Worm (Caenorhabditis elegans) whole organism, L1 larva: ENCODE data around the gene rpm-1.
A peak's percentile ranks its signal among the peaks of the same experiment; 100 is the strongest.

ENCODE experiments used
- blmp-1 ChIP-seq: fragments of 150-350 bp; optimal IDR thresholded peaks from 2 replicates; lab custom pipeline; 2014; ENCODE audit warnings: missing biosample characterization, missing genetic modification characterization
- ceh-63 ChIP-seq: fragments of 200-800 bp; sonication (Bioruptor generic); optimal IDR thresholded peaks from 2 replicates; lab custom pipeline; 2018; ENCODE audit warnings: mild to moderate bottlenecking, missing genetic modification characterization, missing compliant biosample characterization
- ceh-8 ChIP-seq: fragments of 200-800 bp; sonication (Bioruptor generic); optimal IDR thresholded peaks from 2 replicates; lab custom pipeline; 2018; ENCODE audit warnings: mild to moderate bottlenecking, missing genetic modification characterization, moderate library complexity, missing compliant biosample characterization
- ces-1 ChIP-seq: fragments of 150-350 bp; optimal IDR thresholded peaks from 2 replicates; lab custom pipeline; 2014; ENCODE audit warnings: missing biosample characterization, missing genetic modification reagents, missing genetic modification characterization
- dpl-1 ChIP-seq, 3 experiments: fragments of 150-350 bp in 2 of 3; sonication (generic microtip) in 1 of 3; optimal IDR thresholded peaks; 2 replicates each; lab custom pipeline; 2014 to 2017; ENCODE audit warnings: missing biosample characterization in 3 of 3, missing genetic modification characterization in 3 of 3, missing genetic modification reagents in 3 of 3
- efl-1 ChIP-seq, 4 experiments: fragments of 150-350 bp; optimal IDR thresholded peaks in 3 of 4; peaks in 1 of 4; 1 replicate in 1 of 4; 2 replicates in 3 of 4; lab custom pipeline; 2014; ENCODE audit warnings: missing biosample characterization in 2 of 4, missing genetic modification characterization in 2 of 4, missing genetic modification reagents in 2 of 4
- efl-3 ChIP-seq: fragments of 200-800 bp; sonication (Bioruptor generic); optimal IDR thresholded peaks from 2 replicates; lab custom pipeline; 2018; ENCODE audit warnings: mild to moderate bottlenecking, missing genetic modification characterization, missing compliant biosample characterization
- egl-27 ChIP-seq, 2 experiments: fragments of 150-350 bp in 1 of 2; sonication (generic microtip); optimal IDR thresholded peaks; 3 replicates each; lab custom pipeline; 2017 to 2018; ENCODE audit warnings: missing biosample characterization in 2 of 2, missing genetic modification characterization in 2 of 2, missing genetic modification reagents in 2 of 2
- elt-2 ChIP-seq: sonication (generic microtip); optimal IDR thresholded peaks from 2 replicates; lab custom pipeline; 2016; ENCODE audit warnings: missing genetic modification characterization, mild to moderate bottlenecking, inconsistent platforms, missing compliant biosample characterization, missing genetic modification reagents
- grh-1 ChIP-seq: fragments of 200-800 bp; sonication (Bioruptor generic); IDR thresholded peaks from 2 replicates; pipeline ENCODE4 v1.3.6; 2022; ENCODE audit warnings: missing genetic modification reagents, missing genetic modification characterization, missing compliant biosample characterization
- hlh-17 ChIP-seq: fragments of 200-800 bp; sonication (Bioruptor generic); optimal IDR thresholded peaks from 2 replicates; lab custom pipeline; 2018; ENCODE audit warnings: missing genetic modification characterization, mild to moderate bottlenecking, missing compliant biosample characterization, moderate library complexity, borderline replicate concordance
- irx-1 ChIP-seq: sonication (generic microtip); optimal IDR thresholded peaks from 2 replicates; lab custom pipeline; 2016; ENCODE audit warnings: missing genetic modification characterization, missing compliant biosample characterization
- isw-1 ChIP-seq: fragments of 200-800 bp; sonication (Bioruptor generic); IDR thresholded peaks from 2 replicates; pipeline ENCODE4 v1.3.6; 2022; ENCODE audit warnings: missing genetic modification characterization, missing compliant biosample characterization
- jun-1 ChIP-seq: fragments of 150-350 bp; optimal IDR thresholded peaks from 2 replicates; lab custom pipeline; 2014; ENCODE audit warnings: missing biosample characterization, missing genetic modification reagents, missing genetic modification characterization
- lin-14 ChIP-seq: fragments of 200-800 bp; sonication (Bioruptor generic); optimal IDR thresholded peaks from 2 replicates; lab custom pipeline; 2018; ENCODE audit warnings: mild to moderate bottlenecking, missing genetic modification characterization, moderate library complexity, missing compliant biosample characterization
- lin-35 ChIP-seq, 2 experiments: fragments of 150-350 bp; optimal IDR thresholded peaks; 2 replicates each; lab custom pipeline; 2014; ENCODE audit warnings: missing biosample characterization in 2 of 2, missing genetic modification characterization in 2 of 2, missing genetic modification reagents in 2 of 2
- lin-39 ChIP-seq: fragments of 150-350 bp; optimal IDR thresholded peaks from 2 replicates; lab custom pipeline; 2014; ENCODE audit warnings: missing biosample characterization, missing genetic modification reagents, missing genetic modification characterization
- lsy-2 ChIP-seq, 2 experiments: fragments of 150-350 bp; optimal IDR thresholded peaks; 2 replicates each; lab custom pipeline; 2014; ENCODE audit warnings: missing biosample characterization in 2 of 2, missing genetic modification characterization in 2 of 2
- mdl-1 ChIP-seq, 2 experiments: fragments of 150-350 bp; optimal IDR thresholded peaks; 2 replicates each; lab custom pipeline; 2014 to 2017; ENCODE audit warnings: missing biosample characterization in 2 of 2, missing genetic modification characterization in 2 of 2, inconsistent platforms in 1 of 2
- mep-1 ChIP-seq: fragments of 150-350 bp; optimal IDR thresholded peaks from 2 replicates; lab custom pipeline; 2014; ENCODE audit warnings: missing biosample characterization, missing genetic modification characterization
- nhr-19 ChIP-seq: fragments of 200-800 bp; sonication (Bioruptor generic); conservative IDR thresholded peaks from 2 replicates; pipeline ENCODE4 v1.3.6; 2022; ENCODE audit warnings: missing genetic modification characterization, missing compliant biosample characterization
- nhr-20 ChIP-seq: sonication (generic microtip); optimal IDR thresholded peaks from 2 replicates; lab custom pipeline; 2016; ENCODE audit warnings: mild to moderate bottlenecking, missing genetic modification characterization, missing compliant biosample characterization
- nhr-47 ChIP-seq: sonication (generic microtip); optimal IDR thresholded peaks from 2 replicates; lab custom pipeline; 2016; ENCODE audit warnings: mild to moderate bottlenecking, missing genetic modification characterization, moderate library complexity, missing compliant biosample characterization
- nhr-71 ChIP-seq: sonication (generic microtip); optimal IDR thresholded peaks from 2 replicates; lab custom pipeline; 2016; ENCODE audit warnings: mild to moderate bottlenecking, missing genetic modification characterization, moderate library complexity, missing compliant biosample characterization
- nhr-77 ChIP-seq: fragments of 150-350 bp; optimal IDR thresholded peaks from 2 replicates; lab custom pipeline; 2014; ENCODE audit warnings: missing biosample characterization, missing genetic modification characterization
- pag-3 ChIP-seq: sonication (generic microtip); optimal IDR thresholded peaks from 2 replicates; lab custom pipeline; 2017; ENCODE audit warnings: missing genetic modification characterization, mild to moderate bottlenecking, missing compliant biosample characterization, antibody characterized with exemption, borderline replicate concordance; ENCODE audit not compliant: insufficient read depth
- pax-3 ChIP-seq: fragments of 200-800 bp; sonication (Bioruptor generic); optimal IDR thresholded peaks from 2 replicates; lab custom pipeline; 2018; ENCODE audit warnings: mild to moderate bottlenecking, missing genetic modification characterization, moderate library complexity, missing compliant biosample characterization
- pqm-1 ChIP-seq: sonication (generic microtip); optimal IDR thresholded peaks from 3 replicates; lab custom pipeline; 2017; ENCODE audit warnings: missing biosample characterization, missing genetic modification characterization
- sox-4 ChIP-seq: sonication (generic microtip); optimal IDR thresholded peaks from 2 replicates; lab custom pipeline; 2016; ENCODE audit warnings: missing genetic modification characterization, missing compliant biosample characterization
- sup-37 ChIP-seq: fragments of 200-800 bp; sonication (Bioruptor generic); optimal IDR thresholded peaks from 2 replicates; lab custom pipeline; 2018; ENCODE audit warnings: mild to moderate bottlenecking, missing genetic modification characterization, missing compliant biosample characterization
- tlp-1 ChIP-seq: fragments of 150-350 bp; optimal IDR thresholded peaks from 2 replicates; lab custom pipeline; 2014; ENCODE audit warnings: missing biosample characterization, missing genetic modification characterization
- unc-30 ChIP-seq: sonication (generic microtip); optimal IDR thresholded peaks from 2 replicates; lab custom pipeline; 2017; ENCODE audit warnings: missing biosample characterization, missing genetic modification characterization
- vab-15 ChIP-seq: sonication (generic microtip); optimal IDR thresholded peaks from 2 replicates; lab custom pipeline; 2017; ENCODE audit warnings: missing genotype, mild to moderate bottlenecking, missing genetic modification characterization, missing compliant biosample characterization
- zip-4 ChIP-seq: fragments of 200-800 bp; sonication (Bioruptor generic); optimal IDR thresholded peaks from 2 replicates; lab custom pipeline; 2018; ENCODE audit warnings: mild to moderate bottlenecking, missing genetic modification characterization, moderate library complexity, missing compliant biosample characterization

The rpm-1 gene

DNA sequence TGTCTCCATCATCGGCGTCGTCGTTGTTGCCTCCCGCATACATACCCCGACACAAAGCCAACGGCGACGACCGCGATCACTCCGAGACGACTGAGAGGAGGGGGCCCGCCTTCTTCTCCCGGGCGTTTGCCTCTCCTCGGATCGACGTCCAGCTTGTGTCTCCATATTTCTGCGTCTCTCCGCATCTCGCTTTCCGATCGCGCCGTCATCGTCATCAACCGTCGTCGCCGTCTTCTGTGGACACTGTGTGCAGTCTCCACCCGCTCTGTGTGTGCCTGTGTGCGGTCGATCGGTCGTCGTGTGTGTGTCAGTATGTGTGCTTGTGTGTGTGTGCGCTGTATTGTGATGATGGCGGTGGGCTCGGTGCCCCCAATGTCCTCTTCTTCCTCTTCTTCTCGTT, 34.2 kb downstream of the rpm-1 start (continued):
- no peak; the same call in 1 of the 2 replicates for TF ChIP-seq nhr-19 (GFP tag; lab: Robert Waterston, UW)

DNA sequence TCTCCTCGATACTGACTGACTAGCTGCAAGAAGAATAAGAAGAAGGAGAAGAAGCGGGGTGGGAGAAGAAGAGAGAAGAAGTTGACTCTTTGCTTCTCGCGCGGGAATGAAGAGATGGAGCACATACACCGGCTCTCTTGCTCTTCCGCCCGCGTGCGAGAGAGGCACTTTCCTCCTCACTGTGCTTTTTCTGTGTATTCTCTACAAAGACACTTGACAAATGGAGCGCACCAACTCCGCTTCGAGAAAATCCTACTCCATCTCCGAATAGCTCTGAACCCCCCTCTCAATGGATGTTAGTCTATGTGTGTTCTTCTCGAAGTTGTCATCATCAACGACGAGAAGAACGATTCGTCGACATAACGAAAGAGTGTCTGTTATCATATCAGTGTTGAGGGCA, 35.3 kb downstream of the rpm-1 start:
- no peak for TF ChIP-seq sup-37 (GFP tag; lab: Kevin White, UChicago)
- TF ChIP-seq nhr-77 (tag; lab: Kevin White, UChicago) = peak; percentile 4

DNA sequence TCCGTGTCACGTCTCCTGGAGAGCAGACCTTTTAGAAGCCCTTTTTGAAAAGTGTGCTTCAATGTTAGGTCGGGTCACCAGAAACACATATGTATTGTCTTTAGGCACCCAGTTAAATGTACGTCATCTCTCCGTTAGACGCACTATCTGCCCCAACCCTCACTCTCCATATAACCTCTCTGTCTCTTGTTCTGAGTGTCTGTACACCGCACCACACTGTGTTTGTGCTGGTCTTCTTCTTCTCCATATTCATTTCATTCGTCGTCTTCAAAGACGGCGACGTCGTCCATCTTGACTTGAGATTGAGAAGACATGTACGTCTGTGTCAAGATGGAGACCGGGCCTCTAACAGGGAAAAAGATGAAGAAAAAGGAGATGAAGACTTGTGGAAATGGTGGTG, 37.6 kb downstream of the rpm-1 start:
- TF ChIP-seq lin-35 (GFP tag; optimal IDR thresholded peaks at IDR 0.05; lab: Kevin White, UChicago) (no peak), nhr-47 (tag; lab: Kevin White, UChicago) (no peak), ceh-8 (GFP tag; lab: Kevin White, UChicago) (no peak), irx-1 (tag; lab: Kevin White, UChicago) (no peak), efl-3 (GFP tag; lab: Kevin White, UChicago) (no peak), lin-14 (peak; percentile 13), tlp-1 (no peak), nhr-20 (tag; lab: Kevin White, UChicago) (peak; percentile 1), lsy-2 (tag; optimal IDR thresholded peaks at IDR 0.05; lab: Kevin White, UChicago) (no peak), mep-1 (peak; percentile 39), blmp-1 (tag; lab: Kevin White, UChicago) (no peak)

DNA sequence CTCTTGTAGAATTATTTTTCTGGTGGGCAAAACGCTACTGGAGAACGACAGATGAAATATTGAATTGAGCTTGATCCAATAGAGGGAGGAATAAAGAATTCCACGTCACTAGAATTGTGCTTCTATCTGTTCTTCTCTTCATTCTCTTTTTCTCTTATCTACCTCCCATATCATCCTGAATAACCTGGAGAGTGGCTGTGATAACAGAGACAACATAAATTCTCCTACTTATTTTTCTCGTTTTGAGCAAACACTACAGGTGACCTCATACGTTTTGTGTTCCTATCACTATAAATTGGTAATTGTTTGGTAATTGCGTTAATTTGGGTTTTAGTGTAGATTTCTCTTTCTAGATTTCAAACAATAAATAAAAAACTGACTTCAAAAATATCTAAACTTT, 38.6 kb downstream of the rpm-1 start:
- no peak for TF ChIP-seq hlh-17
- TF ChIP-seq nhr-47 (tag; lab: Kevin White, UChicago) = no peak
- TF ChIP-seq dpl-1 (GFP tag; optimal IDR thresholded peaks at IDR 0.05; lab: Kevin White, UChicago) = no peak
- no peak for TF ChIP-seq unc-30 (tag; lab: Kevin White, UChicago)
- TF ChIP-seq elt-2 (tag; lab: Kevin White, UChicago) = peak; percentile 17
- no peak for TF ChIP-seq ceh-63
- TF ChIP-seq lin-39 (tag; lab: Kevin White, UChicago) = no peak
- no peak for TF ChIP-seq pag-3 (tag; lab: Kevin White, UChicago)
- no peak for TF ChIP-seq sup-37 (GFP tag; lab: Kevin White, UChicago)
- TF ChIP-seq sox-4 (tag; lab: Kevin White, UChicago) = no peak
- TF ChIP-seq pax-3 (tag; lab: Kevin White, UChicago) = no peak
- no peak for TF ChIP-seq egl-27 (tag; optimal IDR thresholded peaks at IDR 0.05; lab: Kevin White, UChicago)
- TF ChIP-seq pqm-1 (tag; lab: Kevin White, UChicago) = peak; percentile 63
- no peak for TF ChIP-seq mdl-1 (tag; optimal IDR thresholded peaks at IDR 0.05; lab: Kevin White, UChicago)
- no peak for TF ChIP-seq isw-1
- no peak for TF ChIP-seq grh-1 (GFP tag; lab: Robert Waterston, UW)
- peak; percentile 2 for TF ChIP-seq lin-14
- TF ChIP-seq ces-1 (GFP tag; lab: Kevin White, UChicago) = no peak
- no peak for TF ChIP-seq efl-1 (optimal IDR thresholded peaks at IDR 0.05; lab: Kevin White, UChicago)
- TF ChIP-seq efl-1 (GFP tag; optimal IDR thresholded peaks at IDR 0.05 in 1 of 2; lab: Kevin White, UChicago) = peak in 1 of 2 experiments; percentile 34

DNA sequence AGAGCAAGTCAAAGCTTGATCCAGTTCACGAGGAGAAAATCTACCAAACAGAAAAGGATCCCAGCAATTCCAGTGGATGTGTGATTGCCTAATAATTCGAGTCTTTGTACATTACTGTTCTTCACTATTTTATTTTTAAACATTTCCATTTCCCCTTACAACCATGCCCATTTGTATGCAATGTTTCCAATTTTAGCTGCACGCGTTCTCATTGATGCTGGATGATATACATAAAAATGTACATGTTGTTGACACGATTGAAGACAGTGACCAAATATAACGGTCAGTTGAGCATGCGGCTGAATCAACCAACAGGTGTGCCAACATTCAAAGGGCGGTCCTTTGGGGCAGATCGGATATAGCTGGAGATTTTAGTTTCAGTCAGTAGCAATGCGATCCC, 43.5 kb downstream of the rpm-1 start, which contains the start of gene B0507.1:
Gene B0507.1, plus strand, starts transcription at position 301 of the 400 bp plus-strand sequence.
- TF ChIP-seq hlh-17 (no peak), nhr-71 (tag; lab: Kevin White, UChicago) (no peak), vab-15 (tag; lab: Kevin White, UChicago) (no peak), jun-1 (tag; lab: Kevin White, UChicago) (no peak), zip-4 (no peak), egl-27 (tag; optimal IDR thresholded peaks at IDR 0.05; lab: Kevin White, UChicago) (no peak)
